2 fruit fly cellular contexts compared by ENCODE assay signal in the genomic region with DNA sequence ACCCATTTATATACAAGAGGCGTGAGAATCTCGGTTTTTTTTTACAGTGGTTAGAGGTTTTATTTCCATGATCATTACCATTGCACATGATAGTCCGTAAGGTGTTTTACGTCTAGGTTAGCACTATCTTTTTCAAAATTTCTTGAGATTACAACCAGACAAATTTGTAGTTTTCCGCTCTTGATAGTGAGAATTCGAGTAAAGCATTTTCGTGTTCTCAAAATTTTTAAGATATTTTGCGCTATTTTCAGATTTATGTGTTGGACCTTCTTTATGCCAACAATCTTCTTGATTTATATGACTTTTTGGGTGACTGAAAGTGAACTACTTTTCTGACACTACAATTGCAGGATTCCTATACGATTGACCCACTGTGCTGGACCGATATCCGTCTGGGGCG.
TF ChIP-seq lines count a peak whose summit lies in the region.

No protein-coding gene starts in this region.

TF ChIP-seq in whole organism, embryonic, 481 proteins besides CTCF, POLR2A, EP300 and RAD21 (continued from another document):
- no peak for TF ChIP-seq hkb (optimal IDR thresholded peaks at IDR 0.05; lab: Kevin White, UChicago)
- TF ChIP-seq hkb (GFP tag; IDR thresholded peaks at IDR 0.05; lab: Robert Waterston, UW): 0 out of 2 replicates have a peak, but pooled peaks have one; percentile 11
- TF ChIP-seq Hr51 (GFP tag; optimal IDR thresholded peaks at IDR 0.05; lab: Kevin White, UChicago): peak in 1 of 2 experiments; percentile 64
- TF ChIP-seq schlank (tag; optimal IDR thresholded peaks at IDR 0.05; lab: Kevin White, UChicago): no peak
- no peak for TF ChIP-seq mam (GFP tag; optimal IDR thresholded peaks at IDR 0.05; lab: Kevin White, UChicago)
- no peak for TF ChIP-seq CG31388 (GFP tag; optimal IDR thresholded peaks at IDR 0.05; lab: Kevin White, UChicago)
- TF ChIP-seq CG9876 (GFP tag; optimal IDR thresholded peaks at IDR 0.05; lab: Kevin White, UChicago): no peak
- TF ChIP-seq hb (GFP tag; IDR thresholded peaks at IDR 0.05; lab: Robert Waterston, UW; ENCODE audit: partially characterized antibody): 0 out of 3 replicates have a peak, but pooled peaks have one; percentile 50
- peak; percentile 33; the same call in 1 of the 3 replicates for TF ChIP-seq CG17361 (GFP tag; IDR thresholded peaks at IDR 0.05; lab: Robert Waterston, UW)
- 0 out of 2 replicates have a peak, but pooled peaks have one; percentile 16 for TF ChIP-seq CG6689 (GFP tag; IDR thresholded peaks at IDR 0.05; lab: Robert Waterston, UW)
- peak; percentile 53 for TF ChIP-seq sens (GFP tag; lab: Kevin White, UChicago)
- TF ChIP-seq phol (tag; optimal IDR thresholded peaks at IDR 0.05; lab: Kevin White, UChicago): peak; percentile 24
- no peak for TF ChIP-seq lilli (GFP tag; optimal IDR thresholded peaks at IDR 0.05; lab: Kevin White, UChicago)
- TF ChIP-seq bcd (GFP tag; optimal IDR thresholded peaks at IDR 0.05; lab: Kevin White, UChicago): no peak
- no peak for TF ChIP-seq ab (GFP tag; optimal IDR thresholded peaks at IDR 0.05; lab: Kevin White, UChicago)
- TF ChIP-seq CG2678 (tag; optimal IDR thresholded peaks at IDR 0.05; lab: Kevin White, UChicago): peak; percentile 13
- no peak for TF ChIP-seq btn (GFP tag; optimal IDR thresholded peaks at IDR 0.05; lab: Kevin White, UChicago)
- TF ChIP-seq grau (tag; optimal IDR thresholded peaks at IDR 0.05; lab: Kevin White, UChicago): peak; percentile 9
- TF ChIP-seq CG14441 (GFP tag; IDR thresholded peaks at IDR 0.05; lab: Robert Waterston, UW): peak; percentile 14; the same call in 1 of the 2 replicates
- peak; percentile 26; the same call in 1 of the 2 replicates for TF ChIP-seq CG10366 (GFP tag; IDR thresholded peaks at IDR 0.05; lab: Robert Waterston, UW)
- TF ChIP-seq CG14050 (GFP tag; IDR thresholded peaks at IDR 0.05; lab: Robert Waterston, UW): no peak
- no peak for TF ChIP-seq CG18619 (GFP tag; optimal IDR thresholded peaks at IDR 0.05; lab: Kevin White, UChicago)
- no peak for TF ChIP-seq CG2199 (GFP tag; IDR thresholded peaks at IDR 0.05; lab: Robert Waterston, UW)
- peak; percentile 18; the same call in 1 of the 2 replicates for TF ChIP-seq lmd (GFP tag; IDR thresholded peaks at IDR 0.05; lab: Robert Waterston, UW)
- TF ChIP-seq Ssrp (tag; optimal IDR thresholded peaks at IDR 0.05; lab: Kevin White, UChicago): peak; percentile 7
- no peak for TF ChIP-seq B-H1 (GFP tag; IDR thresholded peaks at IDR 0.05; lab: Robert Waterston, UW)
- TF ChIP-seq CG7357 (GFP tag; IDR thresholded peaks at IDR 0.05; lab: Robert Waterston, UW): 0 out of 3 replicates have a peak, but pooled peaks have one; percentile 7
- TF ChIP-seq CG15269 (tag; optimal IDR thresholded peaks at IDR 0.05; lab: Kevin White, UChicago): peak; percentile 13
- TF ChIP-seq slbo (GFP tag; IDR thresholded peaks at IDR 0.05; lab: Robert Waterston, UW): 0 out of 2 replicates have a peak, but pooled peaks have one; percentile 7
- peak; percentile 23 for TF ChIP-seq ind (GFP tag; optimal IDR thresholded peaks at IDR 0.05; lab: Kevin White, UChicago)
- 0 out of 2 replicates have a peak, but pooled peaks have one; percentile 14 for TF ChIP-seq Rfx (GFP tag; IDR thresholded peaks at IDR 0.05; lab: Robert Waterston, UW)
- peak; percentile 56 for TF ChIP-seq CG11504 (tag; optimal IDR thresholded peaks at IDR 0.05; lab: Kevin White, UChicago)
- TF ChIP-seq pan (optimal IDR thresholded peaks at IDR 0.05; lab: Kevin White, UChicago): no peak
- TF ChIP-seq pan (GFP tag; optimal IDR thresholded peaks at IDR 0.05 in 1 of 2, IDR thresholded peaks at IDR 0.05 in 1 of 2): peak in 1 of 2 experiments; percentile 45
- TF ChIP-seq CG9437 (GFP tag; optimal IDR thresholded peaks at IDR 0.05; lab: Kevin White, UChicago): peak; percentile 15
- TF ChIP-seq fd3F (GFP tag; optimal IDR thresholded peaks at IDR 0.05; lab: Kevin White, UChicago): peak; percentile 14
- 0 out of 2 replicates have a peak, but pooled peaks have one; percentile 13 for TF ChIP-seq esg (GFP tag; conservative IDR thresholded peaks at IDR 0.05; lab: Robert Waterston, UW)
- peak; percentile 34; the same call in 1 of the 2 replicates for TF ChIP-seq Ptx1 (GFP tag; IDR thresholded peaks at IDR 0.05; lab: Robert Waterston, UW)
- TF ChIP-seq ase (GFP tag; IDR thresholded peaks at IDR 0.05; lab: Robert Waterston, UW): 0 out of 3 replicates have a peak, but pooled peaks have one; percentile 30
- no peak for TF ChIP-seq rib (GFP tag; IDR thresholded peaks at IDR 0.05; lab: Robert Waterston, UW)
- TF ChIP-seq ttk (GFP tag; IDR thresholded peaks at IDR 0.05; lab: Robert Waterston, UW): 0 out of 2 replicates have a peak, but pooled peaks have one; percentile 11
- no peak for TF ChIP-seq CG31365 (tag; optimal IDR thresholded peaks at IDR 0.05; lab: Kevin White, UChicago)
- peak; percentile 47 for TF ChIP-seq gem (tag; optimal IDR thresholded peaks at IDR 0.05; lab: Kevin White, UChicago)
- TF ChIP-seq dmrt99B (tag; optimal IDR thresholded peaks at IDR 0.05; lab: Kevin White, UChicago): peak; percentile 53
- peak; percentile 45 for TF ChIP-seq Oli (tag; optimal IDR thresholded peaks at IDR 0.05; lab: Kevin White, UChicago)

TF ChIP-seq in whole organism, prepupa, 60 proteins besides CTCF, POLR2A, EP300 and RAD21 (continued from another document):
- TF ChIP-seq svp (GFP tag; lab: Kevin White, UChicago) (no peak), Sox15 (GFP tag; optimal IDR thresholded peaks at IDR 0.05; lab: Kevin White, UChicago) (peak; percentile 15), Met (GFP tag; optimal IDR thresholded peaks at IDR 0.05; lab: Kevin White, UChicago) (peak; percentile 30), net (GFP tag; optimal IDR thresholded peaks at IDR 0.05; lab: Kevin White, UChicago) (peak; percentile 40), Lpt (GFP tag; optimal IDR thresholded peaks at IDR 0.05; lab: Kevin White, UChicago) (no peak), CG16779 (tag; optimal IDR thresholded peaks at IDR 0.05; lab: Kevin White, UChicago) (no peak), Gug (GFP tag; IDR thresholded peaks at IDR 0.05; lab: Robert Waterston, UW) (no peak), CG3032 (tag; optimal IDR thresholded peaks at IDR 0.05; lab: Kevin White, UChicago) (no peak), CG9139 (GFP tag; optimal IDR thresholded peaks at IDR 0.05; lab: Kevin White, UChicago) (no peak), achi (GFP tag; optimal IDR thresholded peaks at IDR 0.05; lab: Kevin White, UChicago) (peak; percentile 7), CG6163 (GFP tag; IDR thresholded peaks at IDR 0.05; lab: Robert Waterston, UW) (no peak), Hr39 (GFP tag; optimal IDR thresholded peaks at IDR 0.05; lab: Kevin White, UChicago) (peak; percentile 48), CG10631 (GFP tag; optimal IDR thresholded peaks at IDR 0.05; lab: Kevin White, UChicago) (peak; percentile 23), CG8119 (GFP tag; IDR thresholded peaks at IDR 0.05; lab: Robert Waterston, UW) (0 out of 3 replicates have a peak, but pooled peaks have one; percentile 18), CG15336 (GFP tag; IDR thresholded peaks at IDR 0.05; lab: Robert Waterston, UW) (peak; percentile 40; the same call in 1 of the 2 replicates), ss (GFP tag; optimal IDR thresholded peaks at IDR 0.05; lab: Kevin White, UChicago) (peak in 1 of 2 experiments; percentile 9), CG4318 (GFP tag; optimal IDR thresholded peaks at IDR 0.05; lab: Kevin White, UChicago) (peak; percentile 40), Sox102F (GFP tag; optimal IDR thresholded peaks at IDR 0.05; lab: Kevin White, UChicago) (peak; percentile 15), lz (GFP tag; optimal IDR thresholded peaks at IDR 0.05; lab: Kevin White, UChicago) (peak; percentile 22), Hr38 (GFP tag; optimal IDR thresholded peaks at IDR 0.05; lab: Kevin White, UChicago) (no peak), Blimp-1 (GFP tag; optimal IDR thresholded peaks at IDR 0.05; lab: Kevin White, UChicago) (no peak), CG10669 (GFP tag; optimal IDR thresholded peaks at IDR 0.05; lab: Kevin White, UChicago) (no peak), CG1621 (tag; optimal IDR thresholded peaks at IDR 0.05; lab: Kevin White, UChicago) (no peak), CG7368 (GFP tag; optimal IDR thresholded peaks at IDR 0.05; lab: Kevin White, UChicago) (no peak), eg (GFP tag; IDR thresholded peaks at IDR 0.05; lab: Robert Waterston, UW) (no peak; the same call in 2 of the 3 replicates), Sox14 (GFP tag; optimal IDR thresholded peaks at IDR 0.05; lab: Kevin White, UChicago) (peak; percentile 5), CG11762 (GFP tag; optimal IDR thresholded peaks at IDR 0.05; lab: Kevin White, UChicago; ENCODE audit: insufficient read depth) (no peak), salr (GFP tag; optimal IDR thresholded peaks at IDR 0.05; lab: Kevin White, UChicago) (peak in 1 of 2 experiments; percentile 21), spab (GFP tag; optimal IDR thresholded peaks at IDR 0.05; lab: Kevin White, UChicago) (no peak), CG3919 (GFP tag; optimal IDR thresholded peaks at IDR 0.05; lab: Kevin White, UChicago) (peak; percentile 15), fd59A (GFP tag; optimal IDR thresholded peaks at IDR 0.05; lab: Kevin White, UChicago) (no peak), CG34406 (GFP tag; optimal IDR thresholded peaks at IDR 0.05; lab: Kevin White, UChicago) (peak; percentile 18), CG32006 (GFP tag; optimal IDR thresholded peaks at IDR 0.05; lab: Kevin White, UChicago) (peak; percentile 64), Ets21C (GFP tag; optimal IDR thresholded peaks at IDR 0.05; lab: Kevin White, UChicago) (no peak), dac (GFP tag; optimal IDR thresholded peaks at IDR 0.05; lab: Kevin White, UChicago) (peak; percentile 3), Ets96B (tag; optimal IDR thresholded peaks at IDR 0.05; lab: Kevin White, UChicago) (no peak), fkh (GFP tag; optimal IDR thresholded peaks at IDR 0.05; lab: Kevin White, UChicago) (no peak), CG6854 (GFP tag; optimal IDR thresholded peaks at IDR 0.05; lab: Kevin White, UChicago) (no peak)
